Worm (Caenorhabditis elegans) whole organism, L4 larva: ENCODE results near the gene str-68.

Experiments
- F37D6.2 ChIP-seq: sonication (generic microtip); optimal IDR thresholded peaks from 2 replicates; lab custom pipeline; 2016; ENCODE audit warnings: mild to moderate bottlenecking, missing genetic modification characterization, missing compliant biosample characterization
- ceh-82 ChIP-seq: sonication (generic microtip); optimal IDR thresholded peaks from 2 replicates; lab custom pipeline; 2017; ENCODE audit warnings: missing biosample characterization, missing genetic modification characterization
- egl-27 ChIP-seq: sonication (generic microtip); optimal IDR thresholded peaks from 3 replicates; lab custom pipeline; 2017; ENCODE audit warnings: missing biosample characterization, missing genetic modification reagents, missing genetic modification characterization
- lin-13 ChIP-seq: fragments of 150-350 bp; optimal IDR thresholded peaks from 2 replicates; lab custom pipeline; 2014; ENCODE audit warnings: missing biosample characterization, missing genetic modification reagents, missing genetic modification characterization
- lir-3 ChIP-seq: sonication (generic microtip); optimal IDR thresholded peaks from 2 replicates; lab custom pipeline; 2016; ENCODE audit warnings: mild to moderate bottlenecking, missing genetic modification characterization, missing compliant biosample characterization
- madf-5 ChIP-seq, 2 experiments: fragments of 200-800 bp; sonication (Bioruptor generic); IDR thresholded peaks; 2 replicates each; pipeline ENCODE4 v1.3.6; 2022; ENCODE audit warnings: missing compliant biosample characterization in 2 of 2, missing genetic modification characterization in 2 of 2
- mep-1 ChIP-seq: fragments of 150-350 bp; sonication (generic microtip); optimal IDR thresholded peaks from 3 replicates; lab custom pipeline; 2014; ENCODE audit warnings: missing biosample characterization, missing genetic modification characterization
- pha-4 ChIP-seq, 2 experiments: fragments of 150-350 bp in 1 of 2; fragments of 200-800 bp in 1 of 2; sonication (Bioruptor generic) in 1 of 2; IDR thresholded peaks in 1 of 2; optimal IDR thresholded peaks in 1 of 2; 2 replicates each; pipeline versions ENCODE4 v1.3.6 to Lab custom; 2014 to 2022; ENCODE audit warnings: missing genetic modification characterization in 2 of 2, missing genetic modification reagents in 2 of 2, missing biosample characterization in 1 of 2, missing compliant biosample characterization in 1 of 2
- skn-1 ChIP-seq: fragments of 150-350 bp; optimal IDR thresholded peaks from 2 replicates; lab custom pipeline; 2014; ENCODE audit warnings: missing biosample characterization, missing genetic modification characterization
- unc-62 ChIP-seq, 3 experiments: fragments of 150-350 bp in 1 of 3; sonication (generic microtip); optimal IDR thresholded peaks in 2 of 3; peaks in 1 of 3; 1 replicate in 1 of 3; 2 replicates in 2 of 3; lab custom pipeline; 2014 to 2017; ENCODE audit warnings: missing biosample characterization in 3 of 3, missing genetic modification characterization in 3 of 3, missing genetic modification reagents in 3 of 3, missing genotype in 1 of 3
- zag-1 ChIP-seq: fragments of 150-350 bp; optimal IDR thresholded peaks from 2 replicates; lab custom pipeline; 2014; ENCODE audit warnings: missing biosample characterization, missing genetic modification characterization
- ztf-11 ChIP-seq: fragments of 150-350 bp; optimal IDR thresholded peaks from 2 replicates; lab custom pipeline; 2014; ENCODE audit warnings: missing biosample characterization, missing genetic modification characterization

DNA sequence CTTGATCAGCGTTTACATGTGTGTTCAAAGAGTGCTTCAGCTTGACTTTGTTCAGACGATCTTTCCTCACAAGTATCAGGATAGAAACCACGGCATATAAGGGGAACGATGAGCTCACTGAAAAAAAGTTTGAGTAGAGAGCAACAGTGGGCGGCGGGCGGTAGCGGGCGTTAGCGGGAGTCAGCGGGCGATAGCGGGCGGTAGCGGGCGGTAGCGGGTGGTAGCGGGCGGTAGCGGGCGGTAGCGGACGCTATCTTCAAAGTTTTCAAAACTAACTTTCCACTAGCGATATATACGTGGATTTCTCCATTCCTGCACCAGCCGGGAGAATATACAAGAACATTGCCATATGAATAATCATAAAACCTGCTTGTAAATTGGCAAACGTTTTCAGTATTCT lies 37.9 kb upstream of the str-68 start:
- no peak for TF ChIP-seq madf-5 (GFP tag; IDR thresholded peaks at IDR 0.05; lab: Robert Waterston, UW)
- no peak for TF ChIP-seq mep-1 (tag; lab: Kevin White, UChicago)
- TF ChIP-seq pha-4 (GFP tag; IDR thresholded peaks at IDR 0.05; lab: Robert Waterston, UW), result no peak
- no peak for TF ChIP-seq pha-4 (tag; optimal IDR thresholded peaks at IDR 0.05; lab: Kevin White, UChicago)
- TF ChIP-seq lir-3 (tag; lab: Kevin White, UChicago), result no peak
- no peak for TF ChIP-seq F37D6.2 (tag; lab: Kevin White, UChicago)
- no peak for TF ChIP-seq lin-13 (GFP tag; lab: Kevin White, UChicago)
- no peak for TF ChIP-seq unc-62 (GFP tag; optimal IDR thresholded peaks at IDR 0.05 in 1 of 2; lab: Kevin White, UChicago)
- no peak for TF ChIP-seq unc-62 (tag; optimal IDR thresholded peaks at IDR 0.05; lab: Kevin White, UChicago)
- TF ChIP-seq ceh-82 (tag; lab: Kevin White, UChicago), result no peak
- no peak for TF ChIP-seq skn-1 (tag; lab: Kevin White, UChicago)
- no peak for TF ChIP-seq zag-1 (tag; lab: Kevin White, UChicago)
- TF ChIP-seq ztf-11, result no peak
- no peak for TF ChIP-seq egl-27 (tag; lab: Kevin White, UChicago)
